Worm (Caenorhabditis elegans): Measurements from ENCODE around the gene dbn-1.

DNA sequence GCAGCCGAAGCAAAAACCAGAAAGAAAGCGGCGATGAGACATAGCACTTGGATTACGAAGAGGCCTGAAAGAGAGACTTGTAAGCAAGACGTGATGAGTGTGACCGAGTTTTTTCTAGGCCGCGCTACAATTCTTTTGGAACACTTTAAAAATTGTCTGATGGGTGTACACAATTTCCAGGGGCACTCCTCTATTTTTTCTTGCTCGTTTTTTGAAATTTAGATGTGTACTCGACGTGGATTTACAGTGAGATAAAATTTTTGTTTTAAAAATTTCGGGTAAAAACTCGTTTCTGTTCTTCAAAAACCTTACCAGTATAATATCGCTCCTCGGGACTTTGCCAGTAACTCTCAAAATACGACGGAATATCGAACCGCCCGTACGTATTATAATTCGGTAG lies 32.1 kb downstream of the dbn-1 start:
- TF ChIP-seq pqm-1 (tag; optimal IDR thresholded peaks at IDR 0.05) = no peak
- no peak for TF ChIP-seq F10B5.3 (tag; optimal IDR thresholded peaks at IDR 0.05)
- no peak for TF ChIP-seq ceh-32 (tag; optimal IDR thresholded peaks at IDR 0.05; ENCODE audit: poor library complexity)
